Worm (Caenorhabditis elegans): Measurements from ENCODE around the gene D2062.5.
"Not testable (repeated sequence)": the region's sequence is repeated elsewhere in the genome, so short reads cannot be mapped to it uniquely, and the experiment has no call there.

DNA sequence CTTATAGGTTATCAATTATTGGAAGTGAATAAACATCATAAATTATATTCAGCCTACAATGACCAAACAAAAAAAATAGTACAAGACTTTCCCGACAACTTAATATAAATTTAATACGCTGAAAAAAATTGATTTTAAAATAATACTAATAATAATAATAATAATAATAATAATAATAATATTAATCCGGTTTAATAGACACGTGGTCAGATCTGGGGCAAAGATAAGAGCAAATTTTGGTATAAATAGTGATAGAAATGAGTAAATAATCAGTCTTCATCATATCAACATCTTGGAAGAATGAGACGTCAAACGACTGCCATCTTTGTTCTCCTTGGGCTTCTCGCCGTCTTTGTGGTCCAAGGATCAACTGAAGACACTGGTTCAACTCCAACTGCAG lies 5.9 kb upstream of the D2062.5 start, which contains the start of gene msrp-5:
- TF ChIP-seq ceh-82 (tag; optimal IDR thresholded peaks at IDR 0.05); xbp-1 (tag; optimal IDR thresholded peaks at IDR 0.05); unc-62 (GFP tag; optimal IDR thresholded peaks at IDR 0.05); rnt-1 (tag; optimal IDR thresholded peaks at IDR 0.05); lin-39 (tag; optimal IDR thresholded peaks at IDR 0.05); ceh-90 (tag; optimal IDR thresholded peaks at IDR 0.05); ama-1 (optimal IDR thresholded peaks at IDR 0.05); vab-15 (tag; optimal IDR thresholded peaks at IDR 0.05); nhr-90 (tag; optimal IDR thresholded peaks at IDR 0.05; ENCODE audit: poor library complexity): not testable (repeated sequence)

Measured in whole organism, L1 larva.